Worm (Caenorhabditis elegans) whole organism, L1 larva: Measurements from ENCODE around the gene Y48A6C.8.
A peak's percentile ranks its signal among the peaks of the same experiment; 100 is the strongest.

Experiments
- C16A3.4 ChIP-seq: fragments of 150-350 bp; optimal IDR thresholded peaks from 2 replicates; lab custom pipeline; 2014; ENCODE audit warnings: missing biosample characterization, missing genetic modification characterization
- F16B12.6 ChIP-seq: fragments of 150-350 bp; optimal IDR thresholded peaks from 2 replicates; lab custom pipeline; 2014; ENCODE audit warnings: missing biosample characterization, missing genetic modification characterization
- alr-1 ChIP-seq: fragments of 200-800 bp; sonication (Bioruptor generic); optimal IDR thresholded peaks from 2 replicates; lab custom pipeline; 2018; ENCODE audit warnings: borderline replicate concordance, mild to moderate bottlenecking, missing genetic modification characterization, missing compliant biosample characterization
- ama-1 ChIP-seq: fragments of 150-350 bp; optimal IDR thresholded peaks from 2 replicates; lab custom pipeline; 2014
- blmp-1 ChIP-seq: fragments of 150-350 bp; optimal IDR thresholded peaks from 2 replicates; lab custom pipeline; 2014; ENCODE audit warnings: missing biosample characterization, missing genetic modification characterization
- ceh-63 ChIP-seq: fragments of 200-800 bp; sonication (Bioruptor generic); optimal IDR thresholded peaks from 2 replicates; lab custom pipeline; 2018; ENCODE audit warnings: mild to moderate bottlenecking, missing genetic modification characterization, missing compliant biosample characterization
- ceh-82 ChIP-seq, 3 experiments: fragments of 150-350 bp in 1 of 3; sonication (generic microtip) in 2 of 3; optimal IDR thresholded peaks; 2 replicates each; lab custom pipeline; 2014 to 2017; ENCODE audit warnings: missing biosample characterization in 3 of 3, missing genetic modification characterization in 3 of 3
- ceh-88 ChIP-seq: fragments of 200-800 bp; sonication (Bioruptor generic); IDR thresholded peaks from 2 replicates; pipeline ENCODE4 v1.3.6; 2022; ENCODE audit warnings: missing genetic modification characterization, missing compliant biosample characterization
- dpl-1 ChIP-seq, 3 experiments: fragments of 150-350 bp in 2 of 3; sonication (generic microtip) in 1 of 3; optimal IDR thresholded peaks; 2 replicates each; lab custom pipeline; 2014 to 2017; ENCODE audit warnings: missing biosample characterization in 3 of 3, missing genetic modification characterization in 3 of 3, missing genetic modification reagents in 3 of 3
- dsc-1 ChIP-seq: sonication (generic microtip); optimal IDR thresholded peaks from 2 replicates; lab custom pipeline; 2016; ENCODE audit warnings: mild to moderate bottlenecking, missing genetic modification characterization, missing compliant biosample characterization
- efl-1 ChIP-seq, 4 experiments: fragments of 150-350 bp; optimal IDR thresholded peaks in 3 of 4; peaks in 1 of 4; 1 replicate in 1 of 4; 2 replicates in 3 of 4; lab custom pipeline; 2014; ENCODE audit warnings: missing biosample characterization in 2 of 4, missing genetic modification characterization in 2 of 4, missing genetic modification reagents in 2 of 4
- efl-3 ChIP-seq: fragments of 200-800 bp; sonication (Bioruptor generic); optimal IDR thresholded peaks from 2 replicates; lab custom pipeline; 2018; ENCODE audit warnings: mild to moderate bottlenecking, missing genetic modification characterization, missing compliant biosample characterization
- egl-27 ChIP-seq, 2 experiments: fragments of 150-350 bp in 1 of 2; sonication (generic microtip); optimal IDR thresholded peaks; 3 replicates each; lab custom pipeline; 2017 to 2018; ENCODE audit warnings: missing biosample characterization in 2 of 2, missing genetic modification characterization in 2 of 2, missing genetic modification reagents in 2 of 2
- elt-2 ChIP-seq: sonication (generic microtip); optimal IDR thresholded peaks from 2 replicates; lab custom pipeline; 2016; ENCODE audit warnings: missing genetic modification characterization, mild to moderate bottlenecking, inconsistent platforms, missing compliant biosample characterization, missing genetic modification reagents
- fkh-8 ChIP-seq: sonication (generic microtip); optimal IDR thresholded peaks from 2 replicates; lab custom pipeline; 2016; ENCODE audit warnings: mild to moderate bottlenecking, missing genetic modification characterization, missing compliant biosample characterization
- fos-1 ChIP-seq: fragments of 150-350 bp; optimal IDR thresholded peaks from 2 replicates; lab custom pipeline; 2014; ENCODE audit warnings: missing biosample characterization, missing genetic modification characterization
- lin-15B ChIP-seq: fragments of 150-350 bp; sonication (generic microtip); optimal IDR thresholded peaks from 3 replicates; lab custom pipeline; 2014; ENCODE audit warnings: missing biosample characterization, missing genetic modification characterization
- lin-35 ChIP-seq, 2 experiments: fragments of 150-350 bp; optimal IDR thresholded peaks; 2 replicates each; lab custom pipeline; 2014; ENCODE audit warnings: missing biosample characterization in 2 of 2, missing genetic modification characterization in 2 of 2, missing genetic modification reagents in 2 of 2
- lsy-2 ChIP-seq, 2 experiments: fragments of 150-350 bp; optimal IDR thresholded peaks; 2 replicates each; lab custom pipeline; 2014; ENCODE audit warnings: missing biosample characterization in 2 of 2, missing genetic modification characterization in 2 of 2
- mab-9 ChIP-seq: fragments of 200-800 bp; sonication (Bioruptor generic); IDR thresholded peaks from 2 replicates; pipeline ENCODE4 v1.3.6; 2022; ENCODE audit warnings: missing genetic modification reagents, missing genetic modification characterization, missing compliant biosample characterization
- nhr-19 ChIP-seq: fragments of 200-800 bp; sonication (Bioruptor generic); conservative IDR thresholded peaks from 2 replicates; pipeline ENCODE4 v1.3.6; 2022; ENCODE audit warnings: missing genetic modification characterization, missing compliant biosample characterization
- nhr-20 ChIP-seq: sonication (generic microtip); optimal IDR thresholded peaks from 2 replicates; lab custom pipeline; 2016; ENCODE audit warnings: mild to moderate bottlenecking, missing genetic modification characterization, missing compliant biosample characterization
- nhr-47 ChIP-seq: sonication (generic microtip); optimal IDR thresholded peaks from 2 replicates; lab custom pipeline; 2016; ENCODE audit warnings: mild to moderate bottlenecking, missing genetic modification characterization, moderate library complexity, missing compliant biosample characterization
- nhr-71 ChIP-seq: sonication (generic microtip); optimal IDR thresholded peaks from 2 replicates; lab custom pipeline; 2016; ENCODE audit warnings: mild to moderate bottlenecking, missing genetic modification characterization, moderate library complexity, missing compliant biosample characterization
- nhr-77 ChIP-seq: fragments of 150-350 bp; optimal IDR thresholded peaks from 2 replicates; lab custom pipeline; 2014; ENCODE audit warnings: missing biosample characterization, missing genetic modification characterization
- nhr-85 ChIP-seq: sonication (generic microtip); peaks from one replicate; lab custom pipeline; 2016; ENCODE audit warnings: missing genetic modification characterization, inconsistent platforms, missing compliant biosample characterization
- nhr-90 ChIP-seq: sonication (generic microtip); optimal IDR thresholded peaks from 2 replicates; lab custom pipeline; 2016; ENCODE audit warnings: mild to moderate bottlenecking, missing genetic modification characterization, missing compliant biosample characterization; ENCODE audit not compliant: poor library complexity
- snpc-4 ChIP-seq: fragments of 150-350 bp; optimal IDR thresholded peaks from 2 replicates; lab custom pipeline; 2014; ENCODE audit warnings: missing biosample characterization, missing genetic modification characterization
- snu-23 ChIP-seq: sonication (generic microtip); optimal IDR thresholded peaks from 2 replicates; lab custom pipeline; 2016; ENCODE audit warnings: missing genetic modification characterization, missing compliant biosample characterization
- sup-37 ChIP-seq: fragments of 200-800 bp; sonication (Bioruptor generic); optimal IDR thresholded peaks from 2 replicates; lab custom pipeline; 2018; ENCODE audit warnings: mild to moderate bottlenecking, missing genetic modification characterization, missing compliant biosample characterization
- swsn-7 ChIP-seq: sonication (generic microtip); optimal IDR thresholded peaks from 2 replicates; lab custom pipeline; 2016; ENCODE audit warnings: missing genetic modification characterization, missing compliant biosample characterization
- tbx-2 ChIP-seq: sonication (generic microtip); optimal IDR thresholded peaks from 2 replicates; lab custom pipeline; 2016; ENCODE audit warnings: missing genetic modification characterization, missing compliant biosample characterization
- tlp-1 ChIP-seq: fragments of 150-350 bp; optimal IDR thresholded peaks from 2 replicates; lab custom pipeline; 2014; ENCODE audit warnings: missing biosample characterization, missing genetic modification characterization
- unc-130 ChIP-seq: fragments of 150-350 bp; optimal IDR thresholded peaks from 2 replicates; lab custom pipeline; 2017; ENCODE audit warnings: missing biosample characterization, missing genetic modification characterization, inconsistent platforms
- unc-86 ChIP-seq: sonication (generic microtip); optimal IDR thresholded peaks from 2 replicates; lab custom pipeline; 2016; ENCODE audit warnings: missing genetic modification characterization, missing compliant biosample characterization
- unc-98 ChIP-seq: fragments of 200-800 bp; sonication (Bioruptor generic); IDR thresholded peaks from 2 replicates; pipeline ENCODE4 v1.3.6; 2022; ENCODE audit warnings: missing genetic modification characterization, missing compliant biosample characterization
- vab-15 ChIP-seq: sonication (generic microtip); optimal IDR thresholded peaks from 2 replicates; lab custom pipeline; 2017; ENCODE audit warnings: missing genotype, mild to moderate bottlenecking, missing genetic modification characterization, missing compliant biosample characterization
- xbp-1 ChIP-seq: sonication (generic microtip); optimal IDR thresholded peaks from 2 replicates; lab custom pipeline; 2016; ENCODE audit warnings: missing genetic modification characterization, missing compliant biosample characterization

Y48A6C.8 gene

ce11 chrIII:11138922-11139321 is 11.5 kb upstream of the Y48A6C.8 start, which contains the start of gene fbxa-128:
Gene fbxa-128, minus strand, starts transcription at chrIII:11139113.
- TF ChIP-seq fkh-8 (tag; lab: Kevin White, UChicago), result peak; percentile 2
- TF ChIP-seq dsc-1 (tag; lab: Kevin White, UChicago), result peak; percentile 17
- TF ChIP-seq nhr-20 (tag; lab: Kevin White, UChicago), result peak; percentile 11
- TF ChIP-seq blmp-1 (tag; lab: Kevin White, UChicago), result peak; percentile 18
- TF ChIP-seq C16A3.4, result peak; percentile 18
- no peak for TF ChIP-seq nhr-85
- no peak for TF ChIP-seq mab-9 (GFP tag; lab: Robert Waterston, UW)
- TF ChIP-seq ceh-63 (GFP tag; lab: Kevin White, UChicago), result no peak
- peak; percentile 64 to 68 for TF ChIP-seq lin-35 (GFP tag; optimal IDR thresholded peaks at IDR 0.05; lab: Kevin White, UChicago)
- TF ChIP-seq ceh-82 (tag; optimal IDR thresholded peaks at IDR 0.05; lab: Kevin White, UChicago), result peak in 1 of 3 experiments; percentile 21
- no peak for TF ChIP-seq unc-98 (GFP tag; lab: Robert Waterston, UW)
- peak; percentile 28 for TF ChIP-seq lin-15B (tag; lab: Kevin White, UChicago)
- TF ChIP-seq nhr-47 (tag; lab: Kevin White, UChicago), result peak; percentile 21
- no peak for TF ChIP-seq unc-130 (tag; lab: Kevin White, UChicago)
- TF ChIP-seq dpl-1 (GFP tag; optimal IDR thresholded peaks at IDR 0.05; lab: Kevin White, UChicago), result peak; percentile 51 to 84 (median 63)
- TF ChIP-seq snu-23, result peak; percentile 27
- TF ChIP-seq xbp-1 (tag; lab: Kevin White, UChicago), result peak; percentile 5
- peak; percentile 24 for TF ChIP-seq nhr-71
- peak; percentile 2 for TF ChIP-seq nhr-90
- TF ChIP-seq efl-1 (optimal IDR thresholded peaks at IDR 0.05; lab: Kevin White, UChicago), result peak; percentile 70 to 77
- TF ChIP-seq efl-1 (GFP tag; optimal IDR thresholded peaks at IDR 0.05 in 1 of 2; lab: Kevin White, UChicago), result peak; percentile 79 to 96
- TF ChIP-seq lsy-2 (tag; optimal IDR thresholded peaks at IDR 0.05; lab: Kevin White, UChicago), result peak in 1 of 2 experiments; percentile 61
- TF ChIP-seq F16B12.6 (tag; lab: Kevin White, UChicago), result no peak
- TF ChIP-seq alr-1 (tag; lab: Kevin White, UChicago), result no peak

- peak; percentile 21 for TF ChIP-seq nhr-85
These were observed 4.0 kb upstream of the Y48A6C.8 start, which contains the start of gene pha-1 for ce11 chrIII:11131475-11131874. Gene pha-1, plus strand, starts transcription at chrIII:11131775.

- TF ChIP-seq ama-1 (lab: Kevin White, UChicago) (no peak), ceh-88 (no peak), dpl-1 (GFP tag; optimal IDR thresholded peaks at IDR 0.05; lab: Kevin White, UChicago) (peak in 1 of 3 experiments; percentile 22), tlp-1 (tag; lab: Kevin White, UChicago) (no peak), fos-1 (tag; lab: Kevin White, UChicago) (no peak), lin-35 (GFP tag; optimal IDR thresholded peaks at IDR 0.05; lab: Kevin White, UChicago) (peak in 1 of 2 experiments; percentile 14), blmp-1 (tag; lab: Kevin White, UChicago) (no peak), tbx-2 (tag; lab: Kevin White, UChicago) (no peak), sup-37 (no peak), unc-98 (GFP tag; lab: Robert Waterston, UW) (no peak), nhr-77 (tag; lab: Kevin White, UChicago) (no peak), egl-27 (tag; optimal IDR thresholded peaks at IDR 0.05; lab: Kevin White, UChicago) (no peak), nhr-19 (GFP tag; lab: Robert Waterston, UW) (no peak), efl-1 (optimal IDR thresholded peaks at IDR 0.05; lab: Kevin White, UChicago) (peak in 1 of 2 experiments; percentile 8), efl-1 (GFP tag; optimal IDR thresholded peaks at IDR 0.05 in 1 of 2; lab: Kevin White, UChicago) (peak; percentile 24 to 30), unc-86 (tag; lab: Kevin White, UChicago) (no peak), swsn-7 (no peak), vab-15 (tag; lab: Kevin White, UChicago) (no peak), elt-2 (tag; lab: Kevin White, UChicago) (no peak), efl-3 (GFP tag; lab: Kevin White, UChicago) (no peak), snpc-4 (no peak), lin-15B (tag; lab: Kevin White, UChicago) (no peak)
- TF ChIP-seq, all 84 proteins: peak for 3
These were observed 1.9 kb upstream of the Y48A6C.8 start for ce11 chrIII:11129363-11129762.
